Worm (Caenorhabditis elegans) whole organism, midembryonic: Measurements from ENCODE around the gene T04B2.7.

Experiments used
- T22C8.4 ChIP-seq: fragments of 200-800 bp; sonication (Bioruptor generic); IDR thresholded peaks from 2 replicates; pipeline ENCODE4 v1.3.6; 2022; ENCODE audit warnings: missing genetic modification characterization, missing compliant biosample characterization
- cog-1 ChIP-seq: sonication (generic microtip); optimal IDR thresholded peaks from 2 replicates; lab custom pipeline; 2016; ENCODE audit warnings: missing genetic modification characterization, missing compliant biosample characterization
- flt-1 ChIP-seq: fragments of 200-800 bp; sonication (Bioruptor generic); IDR thresholded peaks from 2 replicates; pipeline ENCODE4 v1.3.6; 2022; ENCODE audit warnings: missing genetic modification characterization, missing compliant biosample characterization
- klf-2 ChIP-seq: fragments of 200-800 bp; sonication (Bioruptor generic); conservative IDR thresholded peaks from 2 replicates; pipeline ENCODE4 v1.3.6; 2022; ENCODE audit warnings: missing genetic modification reagents, missing genetic modification characterization, missing compliant biosample characterization
- med-1 ChIP-seq: sonication (generic microtip); optimal IDR thresholded peaks from 2 replicates; lab custom pipeline; 2017; ENCODE audit warnings: missing genetic modification characterization, mild to moderate bottlenecking, missing compliant biosample characterization, antibody characterized with exemption, missing genetic modification reagents; ENCODE audit not compliant: insufficient read depth
- ref-1 ChIP-seq: fragments of 200-800 bp; sonication (Bioruptor generic); conservative IDR thresholded peaks from 2 replicates; pipeline ENCODE4 v1.3.6; 2022; ENCODE audit warnings: missing genetic modification reagents, missing genetic modification characterization, missing compliant biosample characterization
- tab-1 ChIP-seq: fragments of 200-800 bp; sonication (Bioruptor generic); IDR thresholded peaks from 2 replicates; pipeline ENCODE4 v1.3.6; 2022; ENCODE audit warnings: missing genetic modification characterization, missing compliant biosample characterization
- ztf-23 ChIP-seq: fragments of 200-800 bp; sonication (Bioruptor generic); IDR thresholded peaks from 2 replicates; pipeline ENCODE4 v1.3.6; 2022; ENCODE audit warnings: missing genetic modification reagents, missing genetic modification characterization, missing compliant biosample characterization
- ztf-29 ChIP-seq: fragments of 200-800 bp; sonication (Bioruptor generic); IDR thresholded peaks from 2 replicates; pipeline ENCODE4 v1.3.6; 2022; ENCODE audit warnings: missing genetic modification reagents, missing genetic modification characterization, missing compliant biosample characterization

DNA sequence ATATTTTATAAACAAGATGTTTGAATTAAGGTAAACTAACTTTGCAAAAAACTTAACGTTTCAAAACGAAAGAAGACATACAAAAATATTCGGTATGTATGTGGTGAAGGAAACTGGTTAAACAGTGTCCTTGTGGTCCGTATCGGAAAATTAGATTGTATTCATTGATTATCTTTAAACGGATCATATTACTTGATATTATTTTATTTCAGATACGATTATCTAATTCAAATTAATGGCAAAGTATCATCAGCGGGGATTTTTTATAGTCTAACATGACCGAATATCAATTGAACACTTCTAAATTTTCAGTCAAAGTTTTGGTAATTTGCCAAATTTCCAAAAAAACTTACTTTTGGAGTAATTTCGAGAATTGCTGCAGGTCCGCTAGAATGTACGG is 49.2 kb downstream of the T04B2.7 start, which contains the start of gene C47E12.13:
- TF ChIP-seq tab-1 = no peak
- TF ChIP-seq ztf-23 = no peak
- no peak for TF ChIP-seq cog-1
- TF ChIP-seq flt-1 (GFP tag; lab: Robert Waterston, UW) = no peak
- TF ChIP-seq ref-1 (GFP tag; lab: Robert Waterston, UW) = no peak
- TF ChIP-seq T22C8.4 (GFP tag; lab: Robert Waterston, UW) = no peak
- TF ChIP-seq klf-2 (GFP tag; lab: Robert Waterston, UW) = no peak
- TF ChIP-seq ztf-29 (GFP tag; lab: Robert Waterston, UW) = no peak
- no peak for TF ChIP-seq med-1
